Fruit fly (Drosophila melanogaster): Measurements from ENCODE around the gene PyK.

The PyK gene

dm6 chr3R:22358810-22359209 is 8.5 kb upstream of the PyK start (continued):
- TF ChIP-seq zen (tag; optimal IDR thresholded peaks at IDR 0.05) (peak; percentile 72), yki (optimal IDR thresholded peaks at IDR 0.05) (no peak), ro (GFP tag; IDR thresholded peaks at IDR 0.05) (0 out of 2 replicates have a peak, but pooled peaks have one; percentile 40), CG17568 (GFP tag; optimal IDR thresholded peaks at IDR 0.05) (peak; percentile 74), inv (GFP tag; IDR thresholded peaks at IDR 0.05; ENCODE audit: partially characterized antibody) (no peak), HHEX (GFP tag; optimal IDR thresholded peaks at IDR 0.05) (peak; percentile 67), CG14014 (GFP tag; IDR thresholded peaks at IDR 0.05) (peak; percentile 54; the same call in 1 of the 2 replicates), hbn (GFP tag; IDR thresholded peaks at IDR 0.05; ENCODE audit: partially characterized antibody) (no peak), mirr (GFP tag; optimal IDR thresholded peaks at IDR 0.05) (no peak), Atf6 (GFP tag; IDR thresholded peaks at IDR 0.05) (peak; percentile 34; the same call in 1 of the 2 replicates), CG18262 (tag; optimal IDR thresholded peaks at IDR 0.05) (peak; percentile 78), Dip3 (GFP tag; optimal IDR thresholded peaks at IDR 0.05) (no peak), CG10565 (GFP tag; optimal IDR thresholded peaks at IDR 0.05) (peak; percentile 12), CG11247 (GFP tag; IDR thresholded peaks at IDR 0.05) (peak; percentile 77), CG6272 (GFP tag; IDR thresholded peaks at IDR 0.05) (peak; percentile 55), Poxn (GFP tag; IDR thresholded peaks at IDR 0.05) (no peak), kni (GFP tag; optimal IDR thresholded peaks at IDR 0.05) (peak; percentile 78), CG17829 (tag; optimal IDR thresholded peaks at IDR 0.05) (peak; percentile 78), seq (GFP tag; IDR thresholded peaks at IDR 0.05) (peak; percentile 54; the same call in 1 of the 2 replicates), zen2 (GFP tag; IDR thresholded peaks at IDR 0.05; ENCODE audit: partially characterized antibody) (no peak), CG11093 (GFP tag; IDR thresholded peaks at IDR 0.05) (peak; percentile 54; the same call in 2 of the 3 replicates), HmgZ (tag; optimal IDR thresholded peaks at IDR 0.05) (peak; percentile 33), nau (GFP tag; optimal IDR thresholded peaks at IDR 0.05) (peak; percentile 86), Eip74EF (GFP tag; optimal IDR thresholded peaks at IDR 0.05) (peak in 1 of 2 experiments; percentile 52), crol (GFP tag; IDR thresholded peaks at IDR 0.05) (no peak), CG7357 (GFP tag; IDR thresholded peaks at IDR 0.05) (peak; percentile 35; the same call in 1 of the 3 replicates), CG8388 (GFP tag; optimal IDR thresholded peaks at IDR 0.05) (peak; percentile 37), slp2 (GFP tag; optimal IDR thresholded peaks at IDR 0.05) (no peak), Doc3 (GFP tag; IDR thresholded peaks at IDR 0.05; ENCODE audit: partially characterized antibody) (no peak), CG14050 (GFP tag; IDR thresholded peaks at IDR 0.05) (peak; percentile 52; the same call in 1 of the 3 replicates), CG3847 (GFP tag; IDR thresholded peaks at IDR 0.05) (peak; percentile 39), CG13775 (GFP tag; optimal IDR thresholded peaks at IDR 0.05) (peak; percentile 44), grau (tag; optimal IDR thresholded peaks at IDR 0.05) (peak; percentile 58), CG2120 (GFP tag; optimal IDR thresholded peaks at IDR 0.05) (peak; percentile 52), TFAM (GFP tag; optimal IDR thresholded peaks at IDR 0.05) (peak; percentile 17), Six4 (GFP tag; optimal IDR thresholded peaks at IDR 0.05) (peak; percentile 59), lola (GFP tag; optimal IDR thresholded peaks at IDR 0.05) (peak in 1 of 3 experiments; percentile 77), gem (tag; optimal IDR thresholded peaks at IDR 0.05) (peak; percentile 82), CG6791 (GFP tag; IDR thresholded peaks at IDR 0.05; ENCODE audit: partially characterized antibody) (no peak), CG2678 (tag; optimal IDR thresholded peaks at IDR 0.05) (peak; percentile 81), gt (GFP tag; IDR thresholded peaks at IDR 0.05) (no peak), CG6254 (GFP tag; optimal IDR thresholded peaks at IDR 0.05) (peak; percentile 83), run (tag; optimal IDR thresholded peaks at IDR 0.05) (no peak), Trl (optimal IDR thresholded peaks at IDR 0.05) (no peak), Trl (GFP tag; optimal IDR thresholded peaks at IDR 0.05) (peak; percentile 76), CoRest (tag; optimal IDR thresholded peaks at IDR 0.05) (peak; percentile 68), jumu (GFP tag; optimal IDR thresholded peaks at IDR 0.05) (no peak), br (optimal IDR thresholded peaks at IDR 0.05) (no peak), CG9727 (GFP tag; optimal IDR thresholded peaks at IDR 0.05) (peak; percentile 81), Spps (tag; optimal IDR thresholded peaks at IDR 0.05) (peak; percentile 82), CG7839 (tag; optimal IDR thresholded peaks at IDR 0.05) (peak; percentile 54)

All from whole organism, embryonic.